Worm (Caenorhabditis elegans): ENCODE data around the gene srw-143.

- no peak for TF ChIP-seq aly-1 (tag; optimal IDR thresholded peaks at IDR 0.05)
- TF ChIP-seq ama-1 (optimal IDR thresholded peaks at IDR 0.05) = no peak
- no peak for TF ChIP-seq sea-1 (GFP tag; conservative IDR thresholded peaks at IDR 0.05)
- TF ChIP-seq tra-4 (tag; optimal IDR thresholded peaks at IDR 0.05) = no peak
- no peak for TF ChIP-seq hmg-4 (GFP tag; optimal IDR thresholded peaks at IDR 0.05)
- TF ChIP-seq hmbx-1 (tag; optimal IDR thresholded peaks at IDR 0.05) = no peak
- TF ChIP-seq hnd-1 (tag; optimal IDR thresholded peaks at IDR 0.05) = no peak
These were observed 42.0 kb upstream of the srw-143 start, which contains the start of gene srw-117 for ce11 chrV:2983351-2983750.
